Worm (Caenorhabditis elegans): ENCODE results near the gene Y38H8A.7.

DNA sequence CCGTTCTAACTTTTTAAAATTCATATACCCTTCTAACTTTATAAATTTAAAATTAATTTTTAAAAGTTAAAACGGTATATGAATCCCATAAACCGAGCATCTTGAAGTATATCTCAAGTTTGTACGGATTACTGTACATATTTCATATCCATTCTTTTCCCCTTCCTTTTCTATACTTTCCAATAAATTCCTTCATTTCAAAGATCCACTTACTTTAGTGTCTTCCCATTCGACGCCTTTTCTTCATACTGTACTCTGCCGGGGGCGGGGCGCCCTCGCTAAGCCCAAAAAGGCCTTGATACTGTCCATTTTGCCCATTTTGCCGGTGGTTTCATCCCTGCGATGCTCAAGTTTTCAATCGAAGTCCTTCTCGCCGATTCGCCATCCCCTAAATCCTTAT, 10.5 kb downstream of the Y38H8A.7 start, which contains the start of gene fezf-1:
- TF ChIP-seq lin-40 (tag; optimal IDR thresholded peaks at IDR 0.05) (no peak), lag-1 (GFP tag; IDR thresholded peaks at IDR 0.05) (no peak), madf-8 (GFP tag; conservative IDR thresholded peaks at IDR 0.05) (no peak), ceh-58 (GFP tag; IDR thresholded peaks at IDR 0.05) (no peak), Y53F4B.3 (GFP tag; IDR thresholded peaks at IDR 0.05) (no peak), tbx-9 (tag; optimal IDR thresholded peaks at IDR 0.05; ENCODE audit: borderline replicate concordance) (no peak), K11D2.4 (GFP tag; IDR thresholded peaks at IDR 0.05) (no peak)
